Worm (Caenorhabditis elegans) whole organism, late embryonic: ENCODE data around the gene arrd-23.

Source experiments
- ama-1 ChIP-seq: fragments of 150-350 bp; optimal IDR thresholded peaks from 2 replicates; lab custom pipeline; 2014
- ceh-9 ChIP-seq: sonication (generic microtip); optimal IDR thresholded peaks from 2 replicates; lab custom pipeline; 2016; ENCODE audit warnings: mild to moderate bottlenecking, missing genetic modification characterization, inconsistent platforms, missing compliant biosample characterization
- dve-1 ChIP-seq: sonication (generic microtip); optimal IDR thresholded peaks from 2 replicates; lab custom pipeline; 2017; ENCODE audit warnings: antibody characterized with exemption, mild to moderate bottlenecking, missing genetic modification characterization, missing compliant biosample characterization
- fkh-6 ChIP-seq: sonication (generic microtip); optimal IDR thresholded peaks from 2 replicates; lab custom pipeline; 2016; ENCODE audit warnings: missing genetic modification characterization, missing compliant biosample characterization
- lin-11 ChIP-seq: fragments of 200-800 bp; sonication (Bioruptor generic); optimal IDR thresholded peaks from 2 replicates; lab custom pipeline; 2018; ENCODE audit warnings: mild to moderate bottlenecking, missing genetic modification characterization, missing compliant biosample characterization
- mec-3 ChIP-seq: sonication (generic microtip); optimal IDR thresholded peaks from 2 replicates; lab custom pipeline; 2016; ENCODE audit warnings: borderline replicate concordance, missing genetic modification characterization, missing compliant biosample characterization
- pag-3 ChIP-seq: sonication (generic microtip); optimal IDR thresholded peaks from 2 replicates; lab custom pipeline; 2016; ENCODE audit warnings: missing compliant biosample characterization, missing genetic modification characterization, borderline replicate concordance
- pax-1 ChIP-seq: fragments of 150-350 bp; optimal IDR thresholded peaks from 2 replicates; lab custom pipeline; 2014; ENCODE audit warnings: missing biosample characterization, missing genetic modification characterization
- rnt-1 ChIP-seq: sonication (generic microtip); optimal IDR thresholded peaks from 2 replicates; lab custom pipeline; 2016; ENCODE audit warnings: missing genetic modification characterization, missing compliant biosample characterization
- unc-55 ChIP-seq: sonication (generic microtip); optimal IDR thresholded peaks from 2 replicates; lab custom pipeline; 2017; ENCODE audit warnings: missing biosample characterization, missing genetic modification reagents, missing genetic modification characterization
- unc-86 ChIP-seq: sonication (generic microtip); optimal IDR thresholded peaks from 2 replicates; lab custom pipeline; 2016; ENCODE audit warnings: missing genetic modification characterization, missing compliant biosample characterization

- TF ChIP-seq unc-55 (GFP tag; lab: Kevin White, UChicago) (no peak), ama-1 (lab: Kevin White, UChicago) (no peak), fkh-6 (tag; lab: Kevin White, UChicago) (no peak), pag-3 (tag; lab: Kevin White, UChicago) (no peak), pax-1 (tag; lab: Kevin White, UChicago) (no peak), dve-1 (tag; lab: Kevin White, UChicago) (no peak), lin-11 (tag; lab: Kevin White, UChicago) (no peak), rnt-1 (tag; lab: Kevin White, UChicago) (no peak), ceh-9 (tag; lab: Kevin White, UChicago) (no peak), mec-3 (no peak), unc-86 (tag; lab: Kevin White, UChicago) (no peak)
Observed at ce11 chrX:4840653-4841052, 45.1 kb upstream of the arrd-23 start.
